Worm (Caenorhabditis elegans) whole organism, midembryonic: ENCODE data around the gene F13E9.9.

Experiments used
- cog-1 ChIP-seq: sonication (generic microtip); optimal IDR thresholded peaks from 2 replicates; lab custom pipeline; 2016; ENCODE audit warnings: missing genetic modification characterization, missing compliant biosample characterization
- flt-1 ChIP-seq: fragments of 200-800 bp; sonication (Bioruptor generic); IDR thresholded peaks from 2 replicates; pipeline ENCODE4 v1.3.6; 2022; ENCODE audit warnings: missing genetic modification characterization, missing compliant biosample characterization
- klf-2 ChIP-seq: fragments of 200-800 bp; sonication (Bioruptor generic); conservative IDR thresholded peaks from 2 replicates; pipeline ENCODE4 v1.3.6; 2022; ENCODE audit warnings: missing genetic modification reagents, missing genetic modification characterization, missing compliant biosample characterization
- ref-1 ChIP-seq: fragments of 200-800 bp; sonication (Bioruptor generic); conservative IDR thresholded peaks from 2 replicates; pipeline ENCODE4 v1.3.6; 2022; ENCODE audit warnings: missing genetic modification reagents, missing genetic modification characterization, missing compliant biosample characterization
- ztf-23 ChIP-seq: fragments of 200-800 bp; sonication (Bioruptor generic); IDR thresholded peaks from 2 replicates; pipeline ENCODE4 v1.3.6; 2022; ENCODE audit warnings: missing genetic modification reagents, missing genetic modification characterization, missing compliant biosample characterization
- ztf-29 ChIP-seq: fragments of 200-800 bp; sonication (Bioruptor generic); IDR thresholded peaks from 2 replicates; pipeline ENCODE4 v1.3.6; 2022; ENCODE audit warnings: missing genetic modification reagents, missing genetic modification characterization, missing compliant biosample characterization

- TF ChIP-seq ztf-29 (no peak), ztf-23 (no peak), flt-1 (GFP tag; lab: Robert Waterston, UW) (no peak), cog-1 (tag; lab: Kevin White, UChicago) (no peak), klf-2 (GFP tag; lab: Robert Waterston, UW) (no peak), ref-1 (no peak)
Observed at ce11 chrIV:10902476-10902875, 3.5 kb upstream of the F13E9.9 start.
